Worm (Caenorhabditis elegans) whole organism, L4 larva: ENCODE measurements around the gene K10C2.14.
A peak's percentile ranks its signal among the peaks of the same experiment; 100 is the strongest.

Source experiments
- F26F4.8 ChIP-seq: fragments of 200-800 bp; sonication (Bioruptor generic); conservative IDR thresholded peaks from 2 replicates; pipeline ENCODE4 v1.3.6; 2022; ENCODE audit warnings: missing genetic modification characterization, missing compliant biosample characterization
- T20F7.1 ChIP-seq: fragments of 200-800 bp; sonication (Bioruptor generic); optimal IDR thresholded peaks from 2 replicates; lab custom pipeline; 2018; ENCODE audit warnings: mild to moderate bottlenecking, missing genetic modification characterization, missing compliant biosample characterization
- Y105C5A.15 ChIP-seq: fragments of 200-800 bp; sonication (Bioruptor generic); IDR thresholded peaks from 2 replicates; pipeline ENCODE4 v1.3.6; 2022; ENCODE audit warnings: missing genetic modification characterization, missing compliant biosample characterization
- Y5F2A.4 ChIP-seq: fragments of 200-800 bp; sonication (Bioruptor generic); optimal IDR thresholded peaks from 2 replicates; lab custom pipeline; 2018; ENCODE audit warnings: mild to moderate bottlenecking, missing genetic modification characterization, missing compliant biosample characterization
- ama-1 ChIP-seq: fragments of 150-350 bp; optimal IDR thresholded peaks from 2 replicates; lab custom pipeline; 2014; ENCODE audit warnings: inconsistent platforms, mixed read lengths
- attf-4 ChIP-seq: sonication (generic microtip); optimal IDR thresholded peaks from 3 replicates; lab custom pipeline; 2017; ENCODE audit warnings: missing biosample characterization, missing genetic modification characterization
- ceh-44 ChIP-seq: fragments of 200-800 bp; sonication (Bioruptor generic); IDR thresholded peaks from 2 replicates; pipeline ENCODE4 v1.3.6; 2022; ENCODE audit warnings: missing genetic modification reagents, missing genetic modification characterization, missing compliant biosample characterization
- ceh-82 ChIP-seq: sonication (generic microtip); optimal IDR thresholded peaks from 2 replicates; lab custom pipeline; 2017; ENCODE audit warnings: missing biosample characterization, missing genetic modification characterization
- cey-2 ChIP-seq: sonication (generic microtip); optimal IDR thresholded peaks from 3 replicates; lab custom pipeline; 2017; ENCODE audit warnings: missing genetic modification characterization, mild to moderate bottlenecking, missing compliant biosample characterization, antibody characterized with exemption, borderline replicate concordance; ENCODE audit not compliant: insufficient read depth
- ctbp-1 ChIP-seq: fragments of 200-800 bp; sonication (Bioruptor generic); IDR thresholded peaks from 2 replicates; pipeline ENCODE4 v1.3.6; 2022; ENCODE audit warnings: missing genetic modification reagents, missing genetic modification characterization, missing compliant biosample characterization
- daf-16 ChIP-seq, 3 experiments: sonication (generic microtip); optimal IDR thresholded peaks; 2 replicates each; lab custom pipeline; 2016 to 2017; ENCODE audit warnings: missing genetic modification characterization in 3 of 3, missing genetic modification reagents in 3 of 3, mild to moderate bottlenecking in 2 of 3, missing compliant biosample characterization in 2 of 3, missing biosample characterization in 1 of 3, moderate library complexity in 1 of 3
- dmd-6 ChIP-seq: fragments of 200-800 bp; sonication (Bioruptor generic); IDR thresholded peaks from 2 replicates; pipeline ENCODE4 v1.3.6; 2022; ENCODE audit warnings: missing genetic modification reagents, missing genetic modification characterization, missing compliant biosample characterization
- dmd-9 ChIP-seq: fragments of 200-800 bp; sonication (Bioruptor generic); IDR thresholded peaks from 2 replicates; pipeline ENCODE4 v1.3.6; 2022; ENCODE audit warnings: missing genetic modification reagents, missing genetic modification characterization, missing compliant biosample characterization
- duxl-1 ChIP-seq: sonication (generic microtip); optimal IDR thresholded peaks from 2 replicates; lab custom pipeline; 2016; ENCODE audit warnings: mild to moderate bottlenecking, missing genetic modification characterization, moderate library complexity, missing compliant biosample characterization; ENCODE audit not compliant: poor library complexity
- dve-1 ChIP-seq: sonication (generic microtip); optimal IDR thresholded peaks from 2 replicates; lab custom pipeline; 2017; ENCODE audit warnings: antibody characterized with exemption, mild to moderate bottlenecking, missing genetic modification characterization, missing compliant biosample characterization; ENCODE audit not compliant: insufficient read depth
- egl-27 ChIP-seq: sonication (generic microtip); optimal IDR thresholded peaks from 3 replicates; lab custom pipeline; 2017; ENCODE audit warnings: missing biosample characterization, missing genetic modification reagents, missing genetic modification characterization
- hif-1 ChIP-seq, 2 experiments: sonication (generic microtip); optimal IDR thresholded peaks; 2 replicates each; lab custom pipeline; 2016 to 2017; ENCODE audit warnings: missing compliant biosample characterization in 2 of 2, missing genetic modification characterization in 2 of 2, missing genetic modification reagents in 2 of 2, missing genotype in 2 of 2, mild to moderate bottlenecking in 1 of 2
- jun-1 ChIP-seq: fragments of 150-350 bp; optimal IDR thresholded peaks from 2 replicates; lab custom pipeline; 2014; ENCODE audit warnings: missing biosample characterization, missing genetic modification reagents, missing genetic modification characterization
- lin-29 ChIP-seq: fragments of 200-800 bp; sonication (Bioruptor generic); IDR thresholded peaks from 2 replicates; pipeline ENCODE4 v1.3.6; 2022; ENCODE audit warnings: missing genetic modification reagents, missing genetic modification characterization, missing compliant biosample characterization
- lir-3 ChIP-seq: sonication (generic microtip); optimal IDR thresholded peaks from 2 replicates; lab custom pipeline; 2016; ENCODE audit warnings: mild to moderate bottlenecking, missing genetic modification characterization, missing compliant biosample characterization
- madf-5 ChIP-seq, 2 experiments: fragments of 200-800 bp; sonication (Bioruptor generic); IDR thresholded peaks; 2 replicates each; pipeline ENCODE4 v1.3.6; 2022; ENCODE audit warnings: missing compliant biosample characterization in 2 of 2, missing genetic modification characterization in 2 of 2
- mdl-1 ChIP-seq, 2 experiments: fragments of 150-350 bp in 1 of 2; sonication (generic microtip) in 1 of 2; optimal IDR thresholded peaks; 2 replicates each; lab custom pipeline; 2014 to 2017; ENCODE audit warnings: missing biosample characterization in 2 of 2, missing genetic modification characterization in 2 of 2
- mep-1 ChIP-seq: fragments of 150-350 bp; sonication (generic microtip); optimal IDR thresholded peaks from 3 replicates; lab custom pipeline; 2014; ENCODE audit warnings: missing biosample characterization, missing genetic modification characterization
- mes-2 ChIP-seq: sonication (generic microtip); optimal IDR thresholded peaks from 2 replicates; lab custom pipeline; 2016; ENCODE audit warnings: missing genotype, mild to moderate bottlenecking, missing genetic modification characterization, missing compliant biosample characterization; ENCODE audit not compliant: poor library complexity, severe bottlenecking
- mxl-3 ChIP-seq: fragments of 200-800 bp; sonication (Bioruptor generic); optimal IDR thresholded peaks from 2 replicates; lab custom pipeline; 2018; ENCODE audit warnings: mild to moderate bottlenecking, missing genetic modification characterization, missing compliant biosample characterization
- nhr-25 ChIP-seq: sonication (generic microtip); optimal IDR thresholded peaks from 2 replicates; lab custom pipeline; 2017; ENCODE audit warnings: missing genetic modification characterization, mild to moderate bottlenecking, missing compliant biosample characterization, antibody characterized with exemption, moderate library complexity, borderline replicate concordance; ENCODE audit not compliant: insufficient read depth
- nhr-28 ChIP-seq: fragments of 150-350 bp; optimal IDR thresholded peaks from 2 replicates; lab custom pipeline; 2014; ENCODE audit warnings: missing biosample characterization, missing genetic modification characterization
- nhr-48 ChIP-seq: sonication (generic microtip); optimal IDR thresholded peaks from 2 replicates; lab custom pipeline; 2016; ENCODE audit warnings: mild to moderate bottlenecking, missing genetic modification characterization, missing compliant biosample characterization
- pqm-1 ChIP-seq: sonication (generic microtip); optimal IDR thresholded peaks from 2 replicates; lab custom pipeline; 2017; ENCODE audit warnings: missing biosample characterization, missing genetic modification characterization
- set-16 ChIP-seq: fragments of 200-800 bp; sonication (Bioruptor generic); IDR thresholded peaks from 2 replicates; pipeline ENCODE4 v1.3.6; 2022; ENCODE audit warnings: missing genetic modification reagents, missing genetic modification characterization, missing compliant biosample characterization
- skn-1 ChIP-seq: fragments of 150-350 bp; optimal IDR thresholded peaks from 2 replicates; lab custom pipeline; 2014; ENCODE audit warnings: missing biosample characterization, missing genetic modification characterization
- zip-11 ChIP-seq: fragments of 200-800 bp; sonication (Bioruptor generic); IDR thresholded peaks from 2 replicates; pipeline ENCODE4 v1.3.6; 2022; ENCODE audit warnings: missing genetic modification characterization, missing compliant biosample characterization
- ztf-11 ChIP-seq: fragments of 150-350 bp; optimal IDR thresholded peaks from 2 replicates; lab custom pipeline; 2014; ENCODE audit warnings: missing biosample characterization, missing genetic modification characterization

K10C2.14 gene

ce11 chrX:6410177-6410765, 30.1 kb downstream of the K10C2.14 start, which contains the start of gene mup-2 (continued):
- no peak for TF ChIP-seq Y5F2A.4
- TF ChIP-seq lir-3 (tag; lab: Kevin White, UChicago), result no peak
- no peak for TF ChIP-seq ceh-82 (tag; lab: Kevin White, UChicago)
- no peak for TF ChIP-seq jun-1 (tag; lab: Kevin White, UChicago)
- no peak for TF ChIP-seq madf-5 (GFP tag; IDR thresholded peaks at IDR 0.05; lab: Robert Waterston, UW)
- no peak for TF ChIP-seq hif-1 (tag; optimal IDR thresholded peaks at IDR 0.05; lab: Kevin White, UChicago)
- no peak for TF ChIP-seq Y105C5A.15
- no peak for TF ChIP-seq dve-1 (tag; lab: Kevin White, UChicago)
- peak; percentile 12; the same call in 1 of the 2 replicates for TF ChIP-seq dmd-6 (GFP tag; lab: Robert Waterston, UW)
- TF ChIP-seq ceh-44 (GFP tag; lab: Robert Waterston, UW), result no peak
- TF ChIP-seq mdl-1 (tag; optimal IDR thresholded peaks at IDR 0.05; lab: Kevin White, UChicago), result peak in 1 of 2 experiments; percentile 19
- no peak for TF ChIP-seq mep-1
- no peak for TF ChIP-seq ztf-11 (tag; lab: Kevin White, UChicago)
- TF ChIP-seq T20F7.1, result no peak
- TF ChIP-seq ctbp-1 (GFP tag; lab: Robert Waterston, UW), result peak; percentile 61; the same call in 1 of the 2 replicates
- TF ChIP-seq mxl-3, result peak; percentile 12
- no peak for TF ChIP-seq cey-2
- TF ChIP-seq F26F4.8 (GFP tag; lab: Robert Waterston, UW), result no peak
- TF ChIP-seq lin-29 (GFP tag; lab: Robert Waterston, UW), result no peak
- no peak for TF ChIP-seq zip-11 (GFP tag; lab: Robert Waterston, UW)
- no peak for TF ChIP-seq nhr-48 (tag; lab: Kevin White, UChicago)
- TF ChIP-seq skn-1, result no peak
- TF ChIP-seq, all 104 proteins: peak for 7

- TF ChIP-seq mes-2 (tag; lab: Kevin White, UChicago), result no peak
- TF ChIP-seq set-16 (GFP tag; lab: Robert Waterston, UW), result peak; percentile 73
- no peak for TF ChIP-seq nhr-25 (tag; lab: Kevin White, UChicago)
Measured at ce11 chrX:6408713-6409112, 31.7 kb downstream of the K10C2.14 start.

- TF ChIP-seq nhr-28 (peak; percentile 1), pqm-1 (tag; lab: Kevin White, UChicago) (peak; percentile 76), hif-1 (tag; optimal IDR thresholded peaks at IDR 0.05; lab: Kevin White, UChicago) (no peak), ama-1 (lab: Kevin White, UChicago) (no peak)
Measured at ce11 chrX:6408286-6408685, 32.1 kb downstream of the K10C2.14 start.

- TF ChIP-seq dmd-9 (no peak), egl-27 (tag; lab: Kevin White, UChicago) (no peak), lir-3 (tag; lab: Kevin White, UChicago) (no peak), mes-2 (tag; lab: Kevin White, UChicago) (no peak), duxl-1 (tag; lab: Kevin White, UChicago) (no peak), Y5F2A.4 (no peak), attf-4 (tag; lab: Kevin White, UChicago) (no peak), daf-16 (GFP tag; optimal IDR thresholded peaks at IDR 0.05; lab: Kevin White, UChicago) (no peak), daf-16 (tag; optimal IDR thresholded peaks at IDR 0.05; lab: Kevin White, UChicago) (peak; percentile 33)
Measured at ce11 chrX:6407805-6408204, 32.6 kb downstream of the K10C2.14 start.
